Worm (Caenorhabditis elegans) whole organism, L4/young adult: ENCODE data around the gene K11H3.8.

Experiments
- W03F9.2 ChIP-seq: fragments of 150-350 bp; optimal IDR thresholded peaks from 2 replicates; lab custom pipeline; 2014; ENCODE audit warnings: missing biosample characterization, missing genetic modification characterization
- dao-5 ChIP-seq: sonication (generic microtip); optimal IDR thresholded peaks from 2 replicates; lab custom pipeline; 2016; ENCODE audit warnings: missing genotype, missing genetic modification characterization, moderate library complexity, missing compliant biosample characterization

DNA sequence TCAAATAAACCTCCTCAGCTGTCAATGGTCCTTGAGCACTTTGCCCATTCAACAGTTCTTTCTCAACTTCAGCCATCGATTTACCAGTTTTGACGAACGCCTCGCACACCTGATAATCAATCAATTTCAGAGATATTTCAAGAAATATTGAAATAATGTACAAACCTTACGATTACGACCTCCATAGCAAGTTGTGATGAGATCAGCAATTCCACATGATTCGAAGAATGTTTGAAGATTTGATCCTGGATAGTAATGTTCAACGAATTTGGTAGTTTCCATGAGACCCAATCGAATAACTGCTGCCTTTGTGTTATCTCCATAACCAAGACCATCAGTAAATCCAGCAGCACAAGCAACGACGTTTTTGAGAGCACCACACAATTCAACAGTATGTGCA, 20.0 kb downstream of the K11H3.8 start:
- TF ChIP-seq dao-5 (tag; lab: Kevin White, UChicago) = no peak
- no peak for TF ChIP-seq W03F9.2 (tag; lab: Kevin White, UChicago)
